Worm (Caenorhabditis elegans) whole organism, late embryonic: ENCODE data around the gene srh-88.

Experiments used
- C08G9.2 ChIP-seq: sonication (generic microtip); optimal IDR thresholded peaks from 2 replicates; lab custom pipeline; 2016; ENCODE audit warnings: mild to moderate bottlenecking, missing genetic modification characterization, moderate library complexity, missing compliant biosample characterization
- K02D7.2 ChIP-seq: sonication (generic microtip); optimal IDR thresholded peaks from 2 replicates; lab custom pipeline; 2017; ENCODE audit warnings: mild to moderate bottlenecking, missing genetic modification characterization, missing compliant biosample characterization
- K09A11.1 ChIP-seq: sonication (generic microtip); optimal IDR thresholded peaks from 2 replicates; lab custom pipeline; 2017; ENCODE audit warnings: antibody characterized with exemption, mild to moderate bottlenecking, missing genetic modification characterization, missing compliant biosample characterization; ENCODE audit not compliant: insufficient read depth
- ceh-31 ChIP-seq: sonication (generic microtip); optimal IDR thresholded peaks from 2 replicates; lab custom pipeline; 2016; ENCODE audit warnings: missing genetic modification characterization, missing compliant biosample characterization
- elt-2 ChIP-seq: sonication (generic microtip); optimal IDR thresholded peaks from 2 replicates; lab custom pipeline; 2016; ENCODE audit warnings: missing genetic modification reagents, missing genetic modification characterization, missing compliant biosample characterization
- fkh-10 ChIP-seq: fragments of 150-350 bp; optimal IDR thresholded peaks from 2 replicates; lab custom pipeline; 2014; ENCODE audit warnings: missing biosample characterization, missing genetic modification reagents, missing genetic modification characterization
- hlh-8 ChIP-seq: sonication (generic microtip); optimal IDR thresholded peaks from 2 replicates; lab custom pipeline; 2016; ENCODE audit warnings: missing genotype, missing genetic modification characterization, missing compliant biosample characterization
- npax-4 ChIP-seq: sonication (generic microtip); optimal IDR thresholded peaks from 2 replicates; lab custom pipeline; 2016; ENCODE audit warnings: missing genetic modification characterization, missing compliant biosample characterization
- pqm-1 ChIP-seq: sonication (generic microtip); optimal IDR thresholded peaks from 2 replicates; lab custom pipeline; 2016; ENCODE audit warnings: missing genetic modification characterization, missing compliant biosample characterization
- sdc-2 ChIP-seq: sonication (generic microtip); optimal IDR thresholded peaks from 2 replicates; lab custom pipeline; 2016; ENCODE audit warnings: missing genotype, missing genetic modification characterization, missing compliant biosample characterization
- zip-5 ChIP-seq: sonication (generic microtip); optimal IDR thresholded peaks from 2 replicates; lab custom pipeline; 2016; ENCODE audit warnings: missing genetic modification characterization, missing compliant biosample characterization

DNA sequence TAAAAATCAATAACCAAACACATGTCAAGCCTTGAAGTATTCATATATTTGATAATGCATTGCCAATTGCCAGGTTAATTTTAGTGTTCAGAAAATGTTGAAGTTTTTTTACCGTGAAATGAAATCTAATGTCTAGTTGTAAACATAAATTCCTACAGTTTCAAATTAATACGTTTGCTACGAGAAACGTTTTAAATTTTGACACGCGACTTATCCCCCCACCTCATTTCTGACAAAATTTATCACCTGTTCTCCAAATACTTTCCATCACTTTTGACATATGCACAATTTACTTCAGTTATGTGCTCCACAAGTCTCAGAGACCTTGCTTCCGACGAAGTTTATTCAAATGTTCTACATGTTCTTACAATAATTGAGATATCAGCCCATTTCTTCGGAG lies 50.7 kb downstream of the srh-88 start, which contains the start of gene srh-146:
- TF ChIP-seq zip-5 (tag; lab: Kevin White, UChicago), result no peak
- TF ChIP-seq C08G9.2 (tag; lab: Kevin White, UChicago), result no peak
- TF ChIP-seq K09A11.1 (tag; lab: Kevin White, UChicago), result no peak
- no peak for TF ChIP-seq pqm-1 (tag; lab: Kevin White, UChicago)
- TF ChIP-seq fkh-10 (GFP tag; lab: Kevin White, UChicago), result no peak
- no peak for TF ChIP-seq elt-2 (tag; lab: Kevin White, UChicago)
- TF ChIP-seq npax-4, result no peak
- TF ChIP-seq ceh-31 (tag; lab: Kevin White, UChicago), result no peak
- no peak for TF ChIP-seq sdc-2 (tag; lab: Kevin White, UChicago)
- no peak for TF ChIP-seq hlh-8 (tag; lab: Kevin White, UChicago)
- TF ChIP-seq K02D7.2, result no peak
